Fruit fly (Drosophila melanogaster) whole organism, embryonic: ENCODE data around the gene CG44385.

Source experiments
- Atf-2 ChIP-seq: fragments of 200-800 bp; sonication (Bioruptor generic); optimal IDR thresholded peaks from 2 replicates; lab custom pipeline; 2016; ENCODE audit warnings: missing biosample characterization, missing genetic modification characterization
- Atf3 ChIP-seq: fragments of 200-800 bp; sonication (Bioruptor generic); optimal IDR thresholded peaks from 3 replicates; lab custom pipeline; 2016; ENCODE audit warnings: missing biosample characterization, missing genetic modification characterization
- Bdp1 ChIP-seq: fragments of 200-800 bp; sonication (Bioruptor generic); optimal IDR thresholded peaks from 3 replicates; lab custom pipeline; 2016; ENCODE audit warnings: missing biosample characterization, missing genetic modification characterization
- CG10209 ChIP-seq: fragments of 200-800 bp; sonication (Bioruptor generic); optimal IDR thresholded peaks from 3 replicates; lab custom pipeline; 2017; ENCODE audit warnings: missing biosample characterization, mild to moderate bottlenecking, missing genetic modification characterization, missing genetic modification reagents
- CG11085 ChIP-seq: fragments of 200-800 bp; sonication (Bioruptor generic); IDR thresholded peaks from 2 replicates; pipeline ENCODE4 v1.3.6; 2022; ENCODE audit warnings: missing biosample characterization, missing genetic modification characterization
- CG11560 ChIP-seq: fragments of 200-800 bp; sonication (Bioruptor generic); IDR thresholded peaks from 3 replicates; pipeline ENCODE4 v1.3.6; 2022; ENCODE audit warnings: missing biosample characterization, missing genetic modification characterization
- CG12155 ChIP-seq: fragments of 200-800 bp; sonication (Bioruptor generic); optimal IDR thresholded peaks from 3 replicates; lab custom pipeline; 2016; ENCODE audit warnings: missing biosample characterization, missing genetic modification characterization
- CG1233 ChIP-seq: fragments of 200-800 bp; sonication (Bioruptor generic); optimal IDR thresholded peaks from 4 replicates; lab custom pipeline; 2018; ENCODE audit warnings: missing biosample characterization, mild to moderate bottlenecking, missing genetic modification characterization
- CG12391 ChIP-seq: fragments of 200-800 bp; sonication (Bioruptor generic); optimal IDR thresholded peaks from 3 replicates; lab custom pipeline; 2018; ENCODE audit warnings: missing biosample characterization, mild to moderate bottlenecking, missing genetic modification characterization, moderate library complexity
- CG12659 ChIP-seq: fragments of 200-800 bp; sonication (Bioruptor generic); optimal IDR thresholded peaks from 3 replicates; lab custom pipeline; 2017; ENCODE audit warnings: mild to moderate bottlenecking, missing biosample characterization, missing genetic modification reagents, missing genetic modification characterization
- CG15011 ChIP-seq: fragments of 200-800 bp; sonication (Bioruptor generic); optimal IDR thresholded peaks from 3 replicates; lab custom pipeline; 2018; ENCODE audit warnings: missing biosample characterization, mild to moderate bottlenecking, missing genetic modification characterization
- CG15073 ChIP-seq: fragments of 200-800 bp; sonication (Bioruptor generic); optimal IDR thresholded peaks from 2 replicates; lab custom pipeline; 2016; ENCODE audit warnings: missing biosample characterization, missing genetic modification characterization
- CG17568 ChIP-seq: fragments of 200-800 bp; sonication (Bioruptor generic); optimal IDR thresholded peaks from 2 replicates; lab custom pipeline; 2018; ENCODE audit warnings: missing biosample characterization, mild to moderate bottlenecking, missing genetic modification characterization, moderate library complexity
- CG17912 ChIP-seq: fragments of 200-800 bp; sonication (Bioruptor generic); optimal IDR thresholded peaks from 2 replicates; lab custom pipeline; 2018; ENCODE audit warnings: missing biosample characterization, mild to moderate bottlenecking, missing genetic modification characterization
- CG18599 ChIP-seq: fragments of 200-800 bp; sonication (Bioruptor generic); optimal IDR thresholded peaks from 3 replicates; lab custom pipeline; 2017; ENCODE audit warnings: missing biosample characterization, missing genetic modification characterization, mild to moderate bottlenecking, moderate library complexity, missing genetic modification reagents
- CG30020 ChIP-seq: fragments of 200-800 bp; optimal IDR thresholded peaks from 2 replicates; lab custom pipeline; 2019; ENCODE audit warnings: missing biosample characterization, mild to moderate bottlenecking, missing genetic modification characterization, moderate library complexity
- CG33557 ChIP-seq: fragments of 200-800 bp; sonication (Bioruptor generic); optimal IDR thresholded peaks from 2 replicates; lab custom pipeline; 2019; ENCODE audit warnings: missing biosample characterization, mild to moderate bottlenecking, missing genetic modification characterization, moderate library complexity
- CG4328 ChIP-seq: fragments of 200-800 bp; sonication (Bioruptor generic); optimal IDR thresholded peaks from 3 replicates; lab custom pipeline; 2017; ENCODE audit warnings: missing biosample characterization, missing genetic modification reagents, missing genetic modification characterization
- CG4730 ChIP-seq: fragments of 200-800 bp; sonication (Bioruptor generic); IDR thresholded peaks from 2 replicates; pipeline ENCODE4 v1.3.6; 2022; ENCODE audit warnings: missing biosample characterization, missing genetic modification characterization
- CG5953 ChIP-seq: fragments of 200-800 bp; sonication (Bioruptor generic); IDR thresholded peaks from 2 replicates; pipeline ENCODE4 v1.3.6; 2022; ENCODE audit warnings: missing biosample characterization, missing genetic modification characterization
- Dad ChIP-seq: fragments of 200-800 bp; sonication (Bioruptor generic); optimal IDR thresholded peaks from 3 replicates; lab custom pipeline; 2016; ENCODE audit warnings: missing biosample characterization, missing genetic modification characterization
- E2f2 ChIP-seq: fragments of 200-800 bp; sonication (Bioruptor generic); IDR thresholded peaks from 2 replicates; pipeline ENCODE4 v1.3.6; 2022; ENCODE audit warnings: missing biosample characterization, missing genetic modification characterization
- H2.0 ChIP-seq: fragments of 200-800 bp; sonication (Bioruptor generic); IDR thresholded peaks from 2 replicates; pipeline ENCODE4 v1.3.6; 2022; ENCODE audit warnings: missing biosample characterization, missing genetic modification characterization
- HmgZ ChIP-seq: fragments of 200-800 bp; sonication (Bioruptor generic); optimal IDR thresholded peaks from 2 replicates; lab custom pipeline; 2018; ENCODE audit warnings: missing biosample characterization, mild to moderate bottlenecking, missing genetic modification characterization
- Lim3 ChIP-seq: fragments of 200-800 bp; sonication (Bioruptor generic); IDR thresholded peaks from 2 replicates; pipeline ENCODE4 v1.3.6; 2022; ENCODE audit warnings: missing biosample characterization, missing genetic modification characterization
- Myb ChIP-seq: fragments of 200-800 bp; sonication (Bioruptor generic); optimal IDR thresholded peaks from 2 replicates; lab custom pipeline; 2016; ENCODE audit warnings: missing biosample characterization, missing genetic modification characterization
- NC2α ChIP-seq: fragments of 200-800 bp; sonication (Bioruptor generic); optimal IDR thresholded peaks from 2 replicates; lab custom pipeline; 2016; ENCODE audit warnings: missing biosample characterization, missing genetic modification characterization
- Optix ChIP-seq: fragments of 200-800 bp; sonication (Bioruptor generic); IDR thresholded peaks from 3 replicates; pipeline ENCODE4 v1.3.6; 2022; ENCODE audit warnings: missing biosample characterization, missing genetic modification characterization
- Six4 ChIP-seq: fragments of 200-800 bp; sonication (Bioruptor generic); optimal IDR thresholded peaks from 2 replicates; lab custom pipeline; 2016; ENCODE audit warnings: missing biosample characterization, missing genetic modification characterization
- amos ChIP-seq: fragments of 200-800 bp; sonication (Bioruptor generic); IDR thresholded peaks from 2 replicates; pipeline ENCODE4 v1.3.6; 2022; ENCODE audit warnings: missing biosample characterization, missing genetic modification characterization; ENCODE audit not compliant: partially characterized antibody
- az2 ChIP-seq: fragments of 200-800 bp; sonication (Bioruptor generic); optimal IDR thresholded peaks from 3 replicates; lab custom pipeline; 2016; ENCODE audit warnings: missing biosample characterization, missing genetic modification characterization
- bbx ChIP-seq: fragments of 200-800 bp; sonication (Bioruptor generic); IDR thresholded peaks from 2 replicates; pipeline ENCODE4 v1.3.6; 2022; ENCODE audit warnings: missing biosample characterization, missing genetic modification characterization; ENCODE audit not compliant: partially characterized antibody
- crc ChIP-seq: fragments of 200-800 bp; sonication (Bioruptor generic); optimal IDR thresholded peaks from 2 replicates; lab custom pipeline; 2016; ENCODE audit warnings: missing biosample characterization, missing genetic modification characterization
- fu2 ChIP-seq: fragments of 200-800 bp; sonication (Bioruptor generic); optimal IDR thresholded peaks from 2 replicates; lab custom pipeline; 2016; ENCODE audit warnings: missing biosample characterization, missing genetic modification characterization
- gro ChIP-seq: fragments of 200-800 bp; sonication (Bioruptor generic); optimal IDR thresholded peaks from 2 replicates; lab custom pipeline; 2016; ENCODE audit warnings: missing biosample characterization, missing genetic modification characterization
- hbn ChIP-seq: fragments of 200-800 bp; sonication (Bioruptor generic); IDR thresholded peaks from 2 replicates; pipeline ENCODE4 v1.3.6; 2022; ENCODE audit warnings: missing biosample characterization, missing genetic modification characterization; ENCODE audit not compliant: partially characterized antibody
- hkb ChIP-seq, 2 experiments: fragments of 200-800 bp in 1 of 2; fragments of >200 bp in 1 of 2; sonication (Bioruptor generic) in 1 of 2; IDR thresholded peaks in 1 of 2; optimal IDR thresholded peaks in 1 of 2; 2 replicates each; pipeline versions ENCODE4 v1.3.6 to Lab custom; 2017 to 2022; ENCODE audit warnings: missing biosample characterization in 1 of 2, missing genetic modification characterization in 1 of 2
- jigr1 ChIP-seq: fragments of 200-800 bp; sonication (Bioruptor generic); IDR thresholded peaks from 3 replicates; pipeline ENCODE4 v1.3.6; 2022; ENCODE audit warnings: missing biosample characterization, missing genetic modification characterization
- jing ChIP-seq: fragments of 200-800 bp; sonication (Bioruptor generic); optimal IDR thresholded peaks from 2 replicates; lab custom pipeline; 2018; ENCODE audit warnings: missing biosample characterization, mild to moderate bottlenecking, missing genetic modification characterization
- jumu ChIP-seq: fragments of 200-800 bp; sonication (Bioruptor generic); optimal IDR thresholded peaks from 3 replicates; lab custom pipeline; 2016; ENCODE audit warnings: missing biosample characterization, missing genetic modification characterization
- mld ChIP-seq: fragments of 200-800 bp; sonication (Bioruptor generic); IDR thresholded peaks from 3 replicates; pipeline ENCODE4 v1.3.6; 2022; ENCODE audit warnings: missing biosample characterization, missing genetic modification characterization; ENCODE audit not compliant: partially characterized antibody
- nerfin-1 ChIP-seq: fragments of 200-800 bp; sonication (Bioruptor generic); optimal IDR thresholded peaks from 3 replicates; lab custom pipeline; 2019; ENCODE audit warnings: missing biosample characterization, mild to moderate bottlenecking, missing genetic modification characterization, moderate library complexity
- pita ChIP-seq: fragments of 200-800 bp; sonication (Bioruptor generic); optimal IDR thresholded peaks from 2 replicates; lab custom pipeline; 2017; ENCODE audit warnings: missing biosample characterization, mild to moderate bottlenecking, missing genetic modification characterization
- repo ChIP-seq: fragments of 200-800 bp; sonication (Bioruptor generic); optimal IDR thresholded peaks from 2 replicates; lab custom pipeline; 2016; ENCODE audit warnings: missing biosample characterization, missing genetic modification characterization
- salm ChIP-seq: fragments of 200-800 bp; sonication (Bioruptor generic); optimal IDR thresholded peaks from 2 replicates; lab custom pipeline; 2018; ENCODE audit warnings: missing biosample characterization, mild to moderate bottlenecking, missing genetic modification characterization
- seq ChIP-seq: fragments of 200-800 bp; sonication (Bioruptor generic); IDR thresholded peaks from 2 replicates; pipeline ENCODE4 v1.3.6; 2022; ENCODE audit warnings: missing biosample characterization, missing genetic modification characterization
- slp2 ChIP-seq: fragments of 200-800 bp; sonication (Bioruptor generic); optimal IDR thresholded peaks from 2 replicates; lab custom pipeline; 2016; ENCODE audit warnings: missing biosample characterization, missing genetic modification characterization
- sqz ChIP-seq: fragments of 200-800 bp; sonication (Bioruptor generic); optimal IDR thresholded peaks from 3 replicates; lab custom pipeline; 2018; ENCODE audit warnings: missing biosample characterization, mild to moderate bottlenecking, missing genetic modification characterization
- sr ChIP-seq: fragments of 200-800 bp; sonication (Bioruptor generic); IDR thresholded peaks from 3 replicates; pipeline ENCODE4 v1.3.6; 2022; ENCODE audit warnings: missing biosample characterization, missing genetic modification characterization
- zf30C ChIP-seq: fragments of 200-800 bp; sonication (Bioruptor generic); optimal IDR thresholded peaks from 3 replicates; lab custom pipeline; 2018; ENCODE audit warnings: missing biosample characterization, mild to moderate bottlenecking, missing genetic modification characterization
- zfh2 ChIP-seq: fragments of 200-800 bp; sonication (Bioruptor generic); optimal IDR thresholded peaks from 2 replicates; lab custom pipeline; 2016; ENCODE audit warnings: missing biosample characterization, missing genetic modification characterization

CG44385 gene

DNA sequence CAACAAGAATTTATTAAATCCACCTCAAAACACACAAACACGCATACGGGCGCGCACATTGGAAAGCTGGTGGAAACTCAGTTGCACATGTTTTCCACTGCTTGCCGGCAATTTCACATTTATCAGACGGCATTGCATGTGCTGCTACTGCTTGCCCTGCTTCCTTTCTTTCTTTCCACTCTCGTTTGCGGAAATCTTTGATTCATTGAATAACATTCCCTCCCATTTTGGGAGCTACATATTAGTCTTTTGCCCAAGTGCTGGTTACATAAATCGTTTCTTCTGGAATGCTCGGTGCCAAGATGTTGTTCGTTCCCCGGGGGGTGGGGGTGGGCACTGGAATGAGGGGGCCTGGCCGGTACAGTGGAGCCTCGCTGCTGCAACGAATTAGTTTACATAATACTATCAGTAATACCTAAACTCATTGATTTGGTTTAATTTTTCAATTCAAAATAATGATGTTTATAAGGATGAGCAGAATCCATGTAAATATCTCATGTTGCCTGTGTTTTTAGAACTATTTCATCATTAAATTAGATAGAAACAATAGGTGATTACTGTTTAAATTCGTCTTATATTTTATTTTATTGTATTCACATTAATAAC is 23.3 kb downstream of the CG44385 start (continued):
- no peak for TF ChIP-seq nerfin-1
- no peak for TF ChIP-seq CG17912 (GFP tag; lab: Kevin White, UChicago)
- TF ChIP-seq az2 (GFP tag; lab: Kevin White, UChicago) = no peak
- TF ChIP-seq hkb (optimal IDR thresholded peaks at IDR 0.05; lab: Kevin White, UChicago) = no peak
- TF ChIP-seq hkb (GFP tag; IDR thresholded peaks at IDR 0.05; lab: Robert Waterston, UW) = peak; percentile 43; the same call in 1 of the 2 replicates
- TF ChIP-seq slp2 = no peak
- no peak for TF ChIP-seq amos (GFP tag; lab: Robert Waterston, UW)
- TF ChIP-seq pita (GFP tag; lab: Kevin White, UChicago) = no peak
- no peak for TF ChIP-seq salm
- TF ChIP-seq CG17568 (GFP tag; lab: Kevin White, UChicago) = no peak
- no peak for TF ChIP-seq CG33557 (GFP tag; lab: Kevin White, UChicago)
- no peak for TF ChIP-seq CG11085 (GFP tag; lab: Robert Waterston, UW)
- TF ChIP-seq CG1233 (GFP tag; lab: Kevin White, UChicago) = no peak
- no peak for TF ChIP-seq jigr1 (GFP tag; lab: Robert Waterston, UW)
- no peak for TF ChIP-seq Lim3 (GFP tag; lab: Robert Waterston, UW)
- peak; percentile 23 for TF ChIP-seq CG12391 (tag; lab: Kevin White, UChicago)
- TF ChIP-seq Bdp1 (GFP tag; lab: Kevin White, UChicago) = no peak
- TF ChIP-seq CG4328 (GFP tag; lab: Kevin White, UChicago) = no peak
- TF ChIP-seq repo (GFP tag; lab: Kevin White, UChicago) = no peak
- TF ChIP-seq Optix (GFP tag; lab: Robert Waterston, UW) = no peak
- no peak for TF ChIP-seq NC2α (GFP tag; lab: Kevin White, UChicago)
- no peak for TF ChIP-seq seq
- TF ChIP-seq zf30C (GFP tag; lab: Kevin White, UChicago) = no peak
- no peak for TF ChIP-seq bbx (GFP tag; lab: Robert Waterston, UW)
- no peak for TF ChIP-seq CG12155 (GFP tag; lab: Kevin White, UChicago)
- no peak for TF ChIP-seq HmgZ (tag; lab: Kevin White, UChicago)
- TF ChIP-seq Atf-2 (GFP tag; lab: Kevin White, UChicago) = no peak
- no peak for TF ChIP-seq CG15073 (GFP tag; lab: Kevin White, UChicago)
- TF ChIP-seq E2f2 (GFP tag; lab: Robert Waterston, UW) = no peak
- TF ChIP-seq Six4 (GFP tag; lab: Kevin White, UChicago) = peak; percentile 25
- no peak for TF ChIP-seq gro (GFP tag; lab: Kevin White, UChicago)
- TF ChIP-seq CG30020 = no peak
- no peak for TF ChIP-seq Myb
- peak; percentile 22 for TF ChIP-seq CG18599 (GFP tag; lab: Kevin White, UChicago)
- no peak for TF ChIP-seq hbn (GFP tag; lab: Robert Waterston, UW)
- TF ChIP-seq crc (GFP tag; lab: Kevin White, UChicago) = no peak
- no peak for TF ChIP-seq CG15011
- TF ChIP-seq CG12659 (GFP tag; lab: Kevin White, UChicago) = no peak
- no peak for TF ChIP-seq jumu
- no peak for TF ChIP-seq sr (GFP tag; lab: Robert Waterston, UW)
- no peak for TF ChIP-seq sqz
- TF ChIP-seq H2.0 = no peak
- TF ChIP-seq Dad (GFP tag; lab: Kevin White, UChicago) = no peak
- no peak for TF ChIP-seq Atf3 (GFP tag; lab: Kevin White, UChicago)
- no peak for TF ChIP-seq CG11560 (tag; lab: Robert Waterston, UW)
- no peak for TF ChIP-seq fu2
- no peak for TF ChIP-seq CG4730 (GFP tag; lab: Robert Waterston, UW)
- TF ChIP-seq CG5953 = no peak
- TF ChIP-seq zfh2 (GFP tag; lab: Kevin White, UChicago) = no peak
- no peak for TF ChIP-seq mld
- TF ChIP-seq CG10209 (GFP tag; lab: Kevin White, UChicago) = no peak
- TF ChIP-seq jing (GFP tag; lab: Kevin White, UChicago) = no peak
